Worm (Caenorhabditis elegans) whole organism, young adult: ENCODE results near the gene ssq-3.

ENCODE experiments used
- B0035.1 ChIP-seq: sonication (generic microtip); optimal IDR thresholded peaks from 2 replicates; lab custom pipeline; 2016; ENCODE audit warnings: missing genetic modification characterization, mild to moderate bottlenecking, missing compliant biosample characterization, missing genotype, missing genetic modification reagents
- B0261.1 ChIP-seq: sonication (generic microtip); optimal IDR thresholded peaks from 2 replicates; lab custom pipeline; 2016; ENCODE audit warnings: mild to moderate bottlenecking, missing genetic modification characterization, moderate library complexity, missing compliant biosample characterization
- C06A6.2 ChIP-seq: fragments of 200-800 bp; sonication (Bioruptor generic); conservative IDR thresholded peaks from 2 replicates; pipeline ENCODE4 v1.3.6; 2022; ENCODE audit warnings: missing genetic modification characterization, missing compliant biosample characterization
- D2030.7 ChIP-seq: fragments of 200-800 bp; sonication (Bioruptor generic); IDR thresholded peaks from 2 replicates; pipeline ENCODE4 v1.3.6; 2022; ENCODE audit warnings: missing genetic modification reagents, missing genetic modification characterization, missing compliant biosample characterization
- F10E7.11 ChIP-seq: sonication (generic microtip); optimal IDR thresholded peaks from 2 replicates; lab custom pipeline; 2017; ENCODE audit warnings: mild to moderate bottlenecking, missing genetic modification characterization, moderate library complexity, missing compliant biosample characterization
- F39B2.1 ChIP-seq: fragments of 200-800 bp; sonication (Bioruptor generic); IDR thresholded peaks from 2 replicates; pipeline ENCODE4 v1.3.6; 2022; ENCODE audit warnings: missing genetic modification reagents, missing genetic modification characterization, missing compliant biosample characterization
- F55B11.4 ChIP-seq: sonication (generic microtip); optimal IDR thresholded peaks from 2 replicates; lab custom pipeline; 2016; ENCODE audit warnings: missing compliant biosample characterization, missing genetic modification characterization, borderline replicate concordance; ENCODE audit not compliant: insufficient read depth
- K12H6.12 ChIP-seq: fragments of 200-800 bp; sonication (Bioruptor generic); optimal IDR thresholded peaks from 2 replicates; lab custom pipeline; 2018; ENCODE audit warnings: mild to moderate bottlenecking, missing genetic modification characterization, missing compliant biosample characterization
- Y56A3A.18 ChIP-seq: fragments of 200-800 bp; sonication (Bioruptor generic); IDR thresholded peaks from 2 replicates; pipeline ENCODE4 v1.3.6; 2022; ENCODE audit warnings: missing genetic modification reagents, missing genetic modification characterization, missing compliant biosample characterization
- Y67H2A.10 ChIP-seq: fragments of 200-800 bp; sonication (Bioruptor generic); conservative IDR thresholded peaks from 2 replicates; pipeline ENCODE4 v1.3.6; 2022; ENCODE audit warnings: missing genetic modification reagents, missing genetic modification characterization, missing compliant biosample characterization
- ama-1 ChIP-seq, 3 experiments: fragments of 150-350 bp in 1 of 3; sonication (generic microtip) in 2 of 3; optimal IDR thresholded peaks; 2 replicates each; lab custom pipeline; 2014 to 2018; ENCODE audit warnings: missing biosample characterization in 2 of 3, missing genetic modification characterization in 2 of 3, missing genetic modification reagents in 2 of 3
- attf-5 ChIP-seq: fragments of 200-800 bp; sonication (Bioruptor generic); optimal IDR thresholded peaks from 2 replicates; lab custom pipeline; 2018; ENCODE audit warnings: mild to moderate bottlenecking, missing genetic modification characterization, missing compliant biosample characterization
- bed-1 ChIP-seq: fragments of 200-800 bp; sonication (Bioruptor generic); IDR thresholded peaks from 2 replicates; pipeline ENCODE4 v1.3.6; 2022; ENCODE audit warnings: missing genetic modification reagents, missing genetic modification characterization, missing compliant biosample characterization
- ceh-91 ChIP-seq: fragments of 200-800 bp; sonication (Bioruptor generic); IDR thresholded peaks from 2 replicates; pipeline ENCODE4 v1.3.6; 2022; ENCODE audit warnings: missing genetic modification reagents, missing genetic modification characterization, missing compliant biosample characterization
- chd-7 ChIP-seq: sonication (generic microtip); optimal IDR thresholded peaks from 2 replicates; lab custom pipeline; 2016; ENCODE audit warnings: mild to moderate bottlenecking, missing genetic modification characterization, moderate library complexity, missing compliant biosample characterization
- dpl-1 ChIP-seq: fragments of 150-350 bp; optimal IDR thresholded peaks from 2 replicates; lab custom pipeline; 2014; ENCODE audit warnings: missing biosample characterization, missing genetic modification reagents, missing genetic modification characterization
- efl-1 ChIP-seq: fragments of 150-350 bp; optimal IDR thresholded peaks from 2 replicates; lab custom pipeline; 2014; ENCODE audit warnings: missing biosample characterization, missing genetic modification reagents, missing genetic modification characterization
- egl-18 ChIP-seq: fragments of 200-800 bp; sonication (Bioruptor generic); IDR thresholded peaks from 2 replicates; pipeline ENCODE4 v1.3.6; 2022; ENCODE audit warnings: missing genetic modification reagents, missing genetic modification characterization, missing compliant biosample characterization
- egrh-3 ChIP-seq: fragments of 200-800 bp; sonication (Bioruptor generic); IDR thresholded peaks from 2 replicates; pipeline ENCODE4 v1.3.6; 2022; ENCODE audit warnings: missing genetic modification reagents, missing genetic modification characterization, missing compliant biosample characterization
- hlh-12 ChIP-seq: sonication (generic microtip); optimal IDR thresholded peaks from 2 replicates; lab custom pipeline; 2016; ENCODE audit warnings: missing genetic modification characterization, missing compliant biosample characterization
- hsf-1 ChIP-seq: fragments of 200-800 bp; sonication (Bioruptor generic); IDR thresholded peaks from 2 replicates; pipeline ENCODE4 v1.3.6; 2022; ENCODE audit warnings: missing genetic modification reagents, missing genetic modification characterization, missing compliant biosample characterization
- lir-1 ChIP-seq: fragments of 200-800 bp; sonication (Bioruptor generic); conservative IDR thresholded peaks from 2 replicates; pipeline ENCODE4 v1.3.6; 2022; ENCODE audit warnings: missing genetic modification reagents, missing genetic modification characterization, missing compliant biosample characterization
- lsl-1 ChIP-seq: fragments of 200-800 bp; sonication (Bioruptor generic); optimal IDR thresholded peaks from 2 replicates; lab custom pipeline; 2018; ENCODE audit warnings: mild to moderate bottlenecking, missing genetic modification characterization, moderate library complexity, missing compliant biosample characterization
- madf-10 ChIP-seq: sonication (generic microtip); optimal IDR thresholded peaks from 2 replicates; lab custom pipeline; 2016; ENCODE audit warnings: mild to moderate bottlenecking, missing genetic modification characterization, missing compliant biosample characterization
- mxl-1 ChIP-seq: sonication (generic microtip); optimal IDR thresholded peaks from 2 replicates; lab custom pipeline; 2016; ENCODE audit warnings: missing genetic modification characterization, missing compliant biosample characterization
- nfyb-1 ChIP-seq: fragments of 200-800 bp; sonication (Bioruptor generic); IDR thresholded peaks from 2 replicates; pipeline ENCODE4 v1.3.6; 2022; ENCODE audit warnings: missing genetic modification reagents, missing genetic modification characterization, missing compliant biosample characterization
- pbrm-1 ChIP-seq: fragments of 200-800 bp; sonication (Bioruptor generic); IDR thresholded peaks from 2 replicates; pipeline ENCODE4 v1.3.6; 2022; ENCODE audit warnings: missing genetic modification reagents, missing genetic modification characterization, missing compliant biosample characterization
- pha-4 ChIP-seq: fragments of 150-350 bp; sonication (generic microtip); optimal IDR thresholded peaks from 2 replicates; lab custom pipeline; 2014; ENCODE audit warnings: missing biosample characterization, missing genetic modification reagents, missing genetic modification characterization
- rcor-1 ChIP-seq: fragments of 200-800 bp; sonication (Bioruptor generic); IDR thresholded peaks from 2 replicates; pipeline ENCODE4 v1.3.6; 2022; ENCODE audit warnings: missing genetic modification reagents, missing genetic modification characterization, missing compliant biosample characterization
- rec-8 ChIP-seq, 2 experiments: sonication (generic microtip); optimal IDR thresholded peaks; 2 replicates each; lab custom pipeline; 2016; ENCODE audit warnings: mild to moderate bottlenecking in 2 of 2, missing genetic modification characterization in 2 of 2, missing genetic modification reagents in 2 of 2, missing genotype in 2 of 2, missing biosample characterization in 1 of 2, missing compliant biosample characterization in 1 of 2, moderate library complexity in 1 of 2
- sdz-38 ChIP-seq: sonication (generic microtip); optimal IDR thresholded peaks from 2 replicates; lab custom pipeline; 2016; ENCODE audit warnings: missing genotype, missing genetic modification characterization, missing compliant biosample characterization
- snpc-1.3 ChIP-seq: sonication (generic microtip); optimal IDR thresholded peaks from 2 replicates; lab custom pipeline; 2017; ENCODE audit warnings: missing genetic modification characterization, mild to moderate bottlenecking, missing compliant biosample characterization, antibody characterized with exemption, moderate library complexity, missing genotype, missing genetic modification reagents; ENCODE audit not compliant: insufficient read depth
- snpc-4 ChIP-seq, 5 experiments: fragments of 150-350 bp in 1 of 5; sonication (generic microtip) in 4 of 5; optimal IDR thresholded peaks; 2 replicates each; lab custom pipeline; 2014 to 2018; ENCODE audit warnings: missing genetic modification characterization in 5 of 5, missing biosample characterization in 3 of 5, antibody characterized with exemption in 2 of 5, mild to moderate bottlenecking in 2 of 5, missing compliant biosample characterization in 2 of 5, missing genotype in 2 of 5, moderate library complexity in 2 of 5, missing genetic modification reagents in 1 of 5
- sptf-2 ChIP-seq: fragments of 200-800 bp; sonication (Bioruptor generic); optimal IDR thresholded peaks from 2 replicates; lab custom pipeline; 2018; ENCODE audit warnings: mild to moderate bottlenecking, missing genetic modification characterization, missing compliant biosample characterization
- tbp1 ChIP-seq: fragments of 200-800 bp; sonication (Bioruptor generic); optimal IDR thresholded peaks from 2 replicates; lab custom pipeline; 2018; ENCODE audit warnings: mild to moderate bottlenecking, missing genetic modification characterization, missing compliant biosample characterization
- xnd-1 ChIP-seq: sonication (generic microtip); optimal IDR thresholded peaks from 2 replicates; lab custom pipeline; 2016; ENCODE audit warnings: missing genotype, missing genetic modification reagents, missing genetic modification characterization, missing compliant biosample characterization
- ztf-25 ChIP-seq: fragments of 200-800 bp; sonication (Bioruptor generic); IDR thresholded peaks from 2 replicates; pipeline ENCODE4 v1.3.6; 2022; ENCODE audit warnings: missing genetic modification reagents, missing genetic modification characterization, missing compliant biosample characterization
- ztf-3 ChIP-seq: fragments of 200-800 bp; sonication (Bioruptor generic); optimal IDR thresholded peaks from 2 replicates; lab custom pipeline; 2018; ENCODE audit warnings: mild to moderate bottlenecking, missing genetic modification characterization, missing compliant biosample characterization

ssq-3 gene

ce11 chrIV:7107893-7108292 is 3.5 kb upstream of the ssq-3 start, which contains the start of gene ZC477.2:
Gene ZC477.2 (plus strand): TSS chrIV:7108193.
- TF ChIP-seq pbrm-1 (GFP tag; lab: Robert Waterston, UW) (no peak), C06A6.2 (GFP tag; lab: Robert Waterston, UW) (no peak), D2030.7 (GFP tag; lab: Robert Waterston, UW) (no peak), egl-18 (no peak), madf-10 (tag; lab: Kevin White, UChicago) (no peak), snpc-1.3 (no peak), nfyb-1 (GFP tag; lab: Robert Waterston, UW) (no peak), lir-1 (no peak), B0261.1 (tag; lab: Kevin White, UChicago) (no peak), mxl-1 (no peak), hsf-1 (GFP tag; lab: Robert Waterston, UW) (no peak)

- TF ChIP-seq egrh-3, result peak; percentile 63; the same call in 1 of the 2 replicates
These were observed 908 bp downstream of the ssq-3 start for ce11 chrIV:7112312-7112711.

- no peak for TF ChIP-seq chd-7 (tag; lab: Kevin White, UChicago)
- no peak for TF ChIP-seq tbp1 (GFP tag; lab: Kevin White, UChicago)
- no peak for TF ChIP-seq hlh-12 (tag; lab: Kevin White, UChicago)
- TF ChIP-seq K12H6.12 (tag; lab: Kevin White, UChicago), result no peak
These were observed 3.2 kb downstream of the ssq-3 start, which contains the start of gene nas-8 for ce11 chrIV:7114599-7114998. Gene nas-8 (plus strand): TSS chrIV:7114899.

- no peak for TF ChIP-seq rec-8 (tag; optimal IDR thresholded peaks at IDR 0.05; lab: Kevin White, UChicago)
- TF ChIP-seq B0035.1, result no peak
- peak; percentile 66 for TF ChIP-seq lsl-1 (GFP tag; lab: Kevin White, UChicago)
- no peak for TF ChIP-seq ztf-25
These were observed 10.1 kb downstream of the ssq-3 start, which contains the start of the genes C34D4.10 and str-48 for ce11 chrIV:7121313-7122055. Gene C34D4.10 (minus strand): TSS chrIV:7121413. Gene str-48 (plus strand): TSS chrIV:7122005.

- no peak for TF ChIP-seq ama-1 (optimal IDR thresholded peaks at IDR 0.05; lab: Kevin White, UChicago)
- peak in 1 of 2 experiments; percentile 20 for TF ChIP-seq ama-1 (GFP tag; optimal IDR thresholded peaks at IDR 0.05; lab: Kevin White, UChicago)
- TF ChIP-seq F10E7.11 (tag; lab: Kevin White, UChicago), result no peak
- TF ChIP-seq rcor-1 (GFP tag; lab: Robert Waterston, UW), result no peak
These were observed 20.4 kb downstream of the ssq-3 start, which contains the start of gene grsp-3 for ce11 chrIV:7131780-7132179. Gene grsp-3 (minus strand): TSS chrIV:7131928.

- TF ChIP-seq ztf-3 (GFP tag; lab: Kevin White, UChicago), result no peak
- TF ChIP-seq snpc-4 (GFP tag; optimal IDR thresholded peaks at IDR 0.05; lab: Kevin White, UChicago), result no peak
- peak in 1 of 4 experiments; percentile 3 for TF ChIP-seq snpc-4 (tag; optimal IDR thresholded peaks at IDR 0.05; lab: Kevin White, UChicago)
- TF ChIP-seq chd-7 (tag; lab: Kevin White, UChicago), result no peak
- TF ChIP-seq ceh-91 (GFP tag; lab: Robert Waterston, UW), result no peak
- no peak for TF ChIP-seq sdz-38
- TF ChIP-seq efl-1 (GFP tag; lab: Kevin White, UChicago), result no peak
- TF ChIP-seq xnd-1 (tag; lab: Kevin White, UChicago), result no peak
- TF ChIP-seq pha-4, result no peak
- no peak for TF ChIP-seq sptf-2 (GFP tag; lab: Kevin White, UChicago)
- TF ChIP-seq F39B2.1, result no peak
- peak; percentile 16 for TF ChIP-seq attf-5
- TF ChIP-seq dpl-1 (GFP tag; lab: Kevin White, UChicago), result no peak
- TF ChIP-seq Y56A3A.18, result no peak
- TF ChIP-seq Y67H2A.10 (GFP tag; lab: Robert Waterston, UW), result no peak
- TF ChIP-seq F55B11.4 (tag; lab: Kevin White, UChicago), result no peak
- TF ChIP-seq tbp1 (GFP tag; lab: Kevin White, UChicago), result no peak
- no peak for TF ChIP-seq bed-1 (GFP tag; lab: Robert Waterston, UW)
- TF ChIP-seq nfyb-1 (GFP tag; lab: Robert Waterston, UW), result no peak
These were observed 21.7 kb downstream of the ssq-3 start, which contains the start of gene cyn-12 for ce11 chrIV:7133140-7133539. Gene cyn-12 (minus strand): TSS chrIV:7133217.
